Worm (Caenorhabditis elegans) whole organism, young adult: Measurements from ENCODE around the gene srbc-44.

Source experiments
- B0336.3 ChIP-seq: fragments of 200-800 bp; sonication (Bioruptor generic); IDR thresholded peaks from 2 replicates; pipeline ENCODE4 v1.3.6; 2022; ENCODE audit warnings: missing genetic modification characterization, missing compliant biosample characterization
- K12H6.12 ChIP-seq: fragments of 200-800 bp; sonication (Bioruptor generic); optimal IDR thresholded peaks from 2 replicates; lab custom pipeline; 2018; ENCODE audit warnings: mild to moderate bottlenecking, missing genetic modification characterization, missing compliant biosample characterization
- dox-1 ChIP-seq: fragments of 200-800 bp; sonication (Bioruptor generic); IDR thresholded peaks from 2 replicates; pipeline ENCODE4 v1.3.6; 2022; ENCODE audit warnings: missing genetic modification reagents, missing genetic modification characterization, missing compliant biosample characterization
- dpl-1 ChIP-seq: fragments of 150-350 bp; optimal IDR thresholded peaks from 2 replicates; lab custom pipeline; 2014; ENCODE audit warnings: missing biosample characterization, missing genetic modification reagents, missing genetic modification characterization
- snpc-4 ChIP-seq, 5 experiments: fragments of 150-350 bp in 1 of 5; sonication (generic microtip) in 4 of 5; optimal IDR thresholded peaks; 2 replicates each; lab custom pipeline; 2014 to 2018; ENCODE audit warnings: missing genetic modification characterization in 5 of 5, missing biosample characterization in 3 of 5, antibody characterized with exemption in 2 of 5, mild to moderate bottlenecking in 2 of 5, missing compliant biosample characterization in 2 of 5, missing genotype in 2 of 5, moderate library complexity in 2 of 5, missing genetic modification reagents in 1 of 5
- unc-130 ChIP-seq: sonication (generic microtip); optimal IDR thresholded peaks from 2 replicates; lab custom pipeline; 2016; ENCODE audit warnings: missing genetic modification reagents, missing genetic modification characterization, missing compliant biosample characterization

- no peak for TF ChIP-seq unc-130
- TF ChIP-seq dox-1 (GFP tag; lab: Robert Waterston, UW): no peak
- TF ChIP-seq K12H6.12 (tag; lab: Kevin White, UChicago): no peak
- no peak for TF ChIP-seq snpc-4 (GFP tag; optimal IDR thresholded peaks at IDR 0.05; lab: Kevin White, UChicago)
- TF ChIP-seq snpc-4 (tag; optimal IDR thresholded peaks at IDR 0.05; lab: Kevin White, UChicago): no peak
- TF ChIP-seq B0336.3 (GFP tag; lab: Robert Waterston, UW): no peak
- no peak for TF ChIP-seq dpl-1 (GFP tag; lab: Kevin White, UChicago)
Measured at ce11 chrV:12747856-12748255, 40.5 kb downstream of the srbc-44 start, which contains the start of gene C15C8.5.
